Worm (Caenorhabditis elegans) whole organism, L2 larva: ENCODE measurements around the gene srg-6.

Experiments used
- alr-1 ChIP-seq: fragments of 150-350 bp; optimal IDR thresholded peaks from 2 replicates; lab custom pipeline; 2014; ENCODE audit warnings: missing biosample characterization, missing genetic modification characterization
- ama-1 ChIP-seq: fragments of 150-350 bp; optimal IDR thresholded peaks from 2 replicates; lab custom pipeline; 2018; ENCODE audit warnings: inconsistent platforms
- blmp-1 ChIP-seq: sonication (generic microtip); optimal IDR thresholded peaks from 2 replicates; lab custom pipeline; 2017; ENCODE audit warnings: missing genetic modification characterization, mild to moderate bottlenecking, missing compliant biosample characterization, antibody characterized with exemption, moderate library complexity; ENCODE audit not compliant: insufficient read depth
- elt-3 ChIP-seq: sonication (generic microtip); optimal IDR thresholded peaks from 2 replicates; lab custom pipeline; 2017; ENCODE audit warnings: missing biosample characterization, missing genetic modification characterization
- nhr-21 ChIP-seq: fragments of 150-350 bp; optimal IDR thresholded peaks from 2 replicates; lab custom pipeline; 2014; ENCODE audit warnings: missing biosample characterization, missing genetic modification characterization
- snpc-4 ChIP-seq: fragments of 150-350 bp; optimal IDR thresholded peaks from 2 replicates; lab custom pipeline; 2014; ENCODE audit warnings: missing biosample characterization, missing genetic modification characterization
- unc-62 ChIP-seq: fragments of 150-350 bp; optimal IDR thresholded peaks from 2 replicates; lab custom pipeline; 2014; ENCODE audit warnings: missing biosample characterization, missing genetic modification reagents, missing genetic modification characterization
- zag-1 ChIP-seq: fragments of 150-350 bp; optimal IDR thresholded peaks from 2 replicates; lab custom pipeline; 2014; ENCODE audit warnings: missing biosample characterization, missing genetic modification characterization

- TF ChIP-seq elt-3 (no peak), blmp-1 (tag; lab: Kevin White, UChicago) (no peak), nhr-21 (tag; lab: Kevin White, UChicago) (no peak), zag-1 (tag; lab: Kevin White, UChicago) (no peak), unc-62 (GFP tag; lab: Kevin White, UChicago) (no peak), alr-1 (tag; lab: Kevin White, UChicago) (no peak), ama-1 (lab: Kevin White, UChicago) (no peak), snpc-4 (tag; lab: Kevin White, UChicago) (no peak)
Measured at ce11 chrIII:6285890-6286289, 20.1 kb upstream of the srg-6 start, which contains the start of gene gadr-3.
